Worm (Caenorhabditis elegans) whole organism, early embryonic: ENCODE data around the gene lon-2.

Experiments used
- B0310.2 ChIP-seq: sonication (generic microtip); optimal IDR thresholded peaks from 2 replicates; lab custom pipeline; 2016; ENCODE audit warnings: mild to moderate bottlenecking, missing genetic modification characterization, missing compliant biosample characterization
- F13C5.2 ChIP-seq: sonication (generic microtip); optimal IDR thresholded peaks from 2 replicates; lab custom pipeline; 2017; ENCODE audit warnings: mild to moderate bottlenecking, missing genetic modification characterization, inconsistent platforms, missing compliant biosample characterization
- aly-1 ChIP-seq: sonication (generic microtip); optimal IDR thresholded peaks from 2 replicates; lab custom pipeline; 2016; ENCODE audit warnings: missing genetic modification characterization, missing compliant biosample characterization
- ama-1 ChIP-seq: fragments of 150-350 bp; optimal IDR thresholded peaks from 2 replicates; lab custom pipeline; 2014
- ceh-13 ChIP-seq: fragments of 200-800 bp; sonication (Bioruptor generic); optimal IDR thresholded peaks from 2 replicates; lab custom pipeline; 2018; ENCODE audit warnings: mild to moderate bottlenecking, missing genetic modification characterization, missing compliant biosample characterization
- ceh-36 ChIP-seq: sonication (generic microtip); optimal IDR thresholded peaks from 2 replicates; lab custom pipeline; 2016; ENCODE audit warnings: missing genetic modification characterization, inconsistent platforms, missing compliant biosample characterization
- ets-7 ChIP-seq: sonication (generic microtip); optimal IDR thresholded peaks from 2 replicates; lab custom pipeline; 2016; ENCODE audit warnings: missing genotype, missing genetic modification characterization, missing compliant biosample characterization
- flt-1 ChIP-seq: fragments of 200-800 bp; sonication (Bioruptor generic); IDR thresholded peaks from 2 replicates; pipeline ENCODE4 v1.3.6; 2022; ENCODE audit warnings: missing genetic modification characterization, missing compliant biosample characterization
- hmbx-1 ChIP-seq: sonication (generic microtip); optimal IDR thresholded peaks from 2 replicates; lab custom pipeline; 2016; ENCODE audit warnings: mild to moderate bottlenecking, missing genetic modification characterization, missing compliant biosample characterization
- hmg-4 ChIP-seq: fragments of 200-800 bp; sonication (Bioruptor generic); optimal IDR thresholded peaks from 2 replicates; lab custom pipeline; 2018; ENCODE audit warnings: mild to moderate bottlenecking, missing genetic modification characterization, missing compliant biosample characterization
- hnd-1 ChIP-seq: sonication (generic microtip); optimal IDR thresholded peaks from 2 replicates; lab custom pipeline; 2016; ENCODE audit warnings: missing genetic modification characterization, missing compliant biosample characterization
- pes-1 ChIP-seq: fragments of 200-800 bp; sonication (Bioruptor generic); IDR thresholded peaks from 2 replicates; pipeline ENCODE4 v1.3.6; 2022; ENCODE audit warnings: missing genetic modification reagents, missing genetic modification characterization, missing compliant biosample characterization
- scrt-1 ChIP-seq: fragments of 200-800 bp; sonication (Bioruptor generic); IDR thresholded peaks from 2 replicates; pipeline ENCODE4 v1.3.6; 2022; ENCODE audit warnings: missing genetic modification characterization, missing compliant biosample characterization
- sea-1 ChIP-seq: fragments of 200-800 bp; sonication (Bioruptor generic); conservative IDR thresholded peaks from 2 replicates; pipeline ENCODE4 v1.3.6; 2022; ENCODE audit warnings: missing genetic modification characterization, missing compliant biosample characterization
- tbx-11 ChIP-seq: fragments of 200-800 bp; sonication (Bioruptor generic); IDR thresholded peaks from 2 replicates; pipeline ENCODE4 v1.3.6; 2022; ENCODE audit warnings: missing genetic modification characterization, missing compliant biosample characterization
- tbx-37 ChIP-seq: fragments of 200-800 bp; sonication (Bioruptor generic); conservative IDR thresholded peaks from 2 replicates; pipeline ENCODE4 v1.3.6; 2022; ENCODE audit warnings: missing genetic modification reagents, missing genetic modification characterization, missing compliant biosample characterization
- tra-4 ChIP-seq: sonication (generic microtip); optimal IDR thresholded peaks from 2 replicates; lab custom pipeline; 2017; ENCODE audit warnings: missing genetic modification characterization, missing compliant biosample characterization

The lon-2 gene

DNA sequence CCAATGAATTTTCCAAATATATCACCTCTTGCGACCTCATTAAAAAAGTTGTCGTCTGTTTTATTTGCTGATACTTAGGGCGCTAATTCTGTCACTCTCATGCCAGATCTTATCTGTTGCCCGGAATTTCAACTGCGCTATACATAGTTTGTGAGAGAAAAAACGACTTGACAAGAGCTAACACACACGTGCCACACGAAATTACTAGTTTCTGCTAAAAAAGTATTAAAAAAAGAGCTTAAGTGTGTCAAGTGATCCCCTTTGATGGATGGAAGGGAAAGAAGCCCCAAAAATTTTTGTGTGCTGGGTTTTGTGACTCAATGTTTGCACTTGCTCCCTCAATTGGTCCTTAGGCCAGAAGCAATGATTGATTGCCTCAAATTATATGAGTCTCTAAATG, 8.3 kb downstream of the lon-2 start:
- TF ChIP-seq hmg-4 (GFP tag; lab: Kevin White, UChicago) = no peak
- no peak for TF ChIP-seq ama-1 (lab: Kevin White, UChicago)
- no peak for TF ChIP-seq F13C5.2 (tag; lab: Kevin White, UChicago)
- TF ChIP-seq hnd-1 (tag; lab: Kevin White, UChicago) = no peak
- TF ChIP-seq sea-1 (GFP tag; lab: Robert Waterston, UW) = no peak
- no peak for TF ChIP-seq pes-1 (GFP tag; lab: Robert Waterston, UW)
- TF ChIP-seq scrt-1 (GFP tag; lab: Robert Waterston, UW) = no peak
- TF ChIP-seq ets-7 (tag; lab: Kevin White, UChicago) = no peak
- no peak for TF ChIP-seq ceh-13 (GFP tag; lab: Kevin White, UChicago)
- TF ChIP-seq ceh-36 = no peak
- no peak for TF ChIP-seq tbx-11 (GFP tag; lab: Robert Waterston, UW)
- no peak for TF ChIP-seq flt-1 (GFP tag; lab: Robert Waterston, UW)

DNA sequence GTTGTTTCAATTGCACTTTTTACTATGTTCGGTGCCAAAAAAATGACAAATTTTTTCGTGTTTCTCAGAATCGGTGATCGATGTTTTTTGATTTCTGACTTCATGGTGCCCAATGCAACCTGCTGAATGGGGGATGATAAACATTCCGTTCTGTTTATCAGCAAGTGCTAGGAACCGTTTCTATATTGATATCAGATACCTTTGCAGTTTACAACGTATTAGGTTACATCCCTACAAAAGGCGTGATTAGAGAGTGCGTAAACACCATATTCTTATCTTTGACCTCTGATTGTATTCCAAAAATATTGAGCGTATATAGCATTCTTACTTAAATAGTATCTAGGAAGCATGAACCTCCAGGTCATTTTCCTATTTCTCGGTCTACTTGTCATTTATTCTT, 16.1 kb downstream of the lon-2 start, which contains the start of gene aman-1:
Gene aman-1 (plus strand): TSS at position 344 of the 400 bp plus-strand sequence.
- TF ChIP-seq scrt-1 (GFP tag; lab: Robert Waterston, UW) (no peak), hmbx-1 (tag; lab: Kevin White, UChicago) (no peak)

DNA sequence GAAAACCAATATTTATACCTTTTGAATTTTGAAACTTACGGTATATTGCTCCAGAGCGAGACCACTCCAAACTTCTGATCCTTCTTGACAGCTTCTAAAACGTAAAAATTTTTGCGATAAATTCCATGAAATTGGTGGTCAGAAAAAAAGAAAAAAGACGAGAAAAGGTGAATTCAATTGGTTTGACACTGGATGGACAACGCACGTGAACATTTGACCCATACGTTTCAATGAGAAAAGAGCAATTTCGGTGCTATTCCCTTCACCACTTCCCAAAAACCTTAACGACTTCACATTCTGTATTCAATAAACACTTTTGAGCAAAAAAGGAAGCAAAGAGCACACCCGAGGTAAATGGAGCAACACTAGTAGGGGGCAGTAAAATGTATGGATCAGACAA, 21.5 kb downstream of the lon-2 start, which contains the start of gene acc-3:
Gene acc-3 (minus strand): TSS at position 101 of the 400 bp plus-strand sequence.
- TF ChIP-seq tra-4 (tag; lab: Kevin White, UChicago) (no peak), hnd-1 (tag; lab: Kevin White, UChicago) (no peak), aly-1 (no peak), B0310.2 (no peak), sea-1 (GFP tag; lab: Robert Waterston, UW) (no peak), ets-7 (tag; lab: Kevin White, UChicago) (no peak), hmbx-1 (tag; lab: Kevin White, UChicago) (no peak), pes-1 (GFP tag; lab: Robert Waterston, UW) (no peak), tbx-37 (GFP tag; lab: Robert Waterston, UW) (no peak), ceh-13 (GFP tag; lab: Kevin White, UChicago) (no peak), ama-1 (lab: Kevin White, UChicago) (no peak), F13C5.2 (tag; lab: Kevin White, UChicago) (no peak), ceh-36 (no peak), hmg-4 (GFP tag; lab: Kevin White, UChicago) (no peak), tbx-11 (GFP tag; lab: Robert Waterston, UW) (no peak), flt-1 (GFP tag; lab: Robert Waterston, UW) (no peak), scrt-1 (GFP tag; lab: Robert Waterston, UW) (no peak)

DNA sequence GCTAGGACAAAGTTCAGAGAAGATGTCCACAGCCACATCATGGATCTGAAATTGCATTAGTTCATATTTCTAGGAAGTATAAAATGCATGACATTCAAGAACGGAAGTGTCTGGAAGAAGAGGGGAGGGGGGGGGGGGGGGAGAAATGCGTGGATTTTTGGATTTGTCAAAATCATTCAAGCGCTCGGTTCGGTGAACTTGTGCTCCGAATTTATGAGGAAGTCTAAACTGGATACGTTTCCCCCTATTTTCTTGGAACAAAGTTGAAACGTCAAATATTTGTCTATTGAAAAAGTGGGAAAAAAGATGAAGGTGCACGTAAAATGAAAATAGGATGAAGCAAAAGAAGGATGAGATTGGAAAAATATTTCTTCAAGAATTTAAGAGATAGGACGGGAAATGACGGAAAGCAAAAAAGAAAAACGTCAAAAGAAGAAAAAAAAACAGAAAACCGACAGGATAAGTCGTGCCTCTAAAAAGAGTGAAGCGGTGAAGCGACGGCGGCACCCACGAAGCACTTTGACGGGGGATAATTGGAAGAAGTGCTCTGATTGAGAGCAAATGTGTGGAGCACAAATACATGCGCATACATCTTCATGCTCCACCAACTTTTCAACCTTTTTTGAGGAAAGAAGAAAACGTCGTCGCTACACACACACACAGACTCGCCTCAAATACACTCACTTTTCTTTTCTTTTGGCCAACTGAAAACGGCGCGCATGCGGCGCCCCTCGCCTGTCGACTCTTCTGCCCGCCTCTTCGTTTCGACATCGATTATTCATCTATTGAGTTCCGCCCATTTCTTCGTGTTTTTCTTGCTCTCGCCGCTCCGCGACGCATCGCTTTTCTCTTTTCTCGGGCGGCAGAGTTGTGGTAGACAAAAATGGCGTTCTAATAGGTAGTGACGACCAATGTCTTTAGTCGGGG, 28.0 kb downstream of the lon-2 start, which contains the start of gene F55D10.4:
Gene F55D10.4 (minus strand): TSS at position 51 of the 927 bp plus-strand sequence.
- no peak for TF ChIP-seq hmbx-1 (tag; lab: Kevin White, UChicago)
- no peak for TF ChIP-seq tbx-11 (GFP tag; lab: Robert Waterston, UW)
- TF ChIP-seq aly-1 = no peak
- no peak for TF ChIP-seq hnd-1 (tag; lab: Kevin White, UChicago)
- no peak for TF ChIP-seq hmg-4 (GFP tag; lab: Kevin White, UChicago)
- TF ChIP-seq ceh-36 = no peak
- TF ChIP-seq ets-7 (tag; lab: Kevin White, UChicago) = no peak
- TF ChIP-seq tra-4 (tag; lab: Kevin White, UChicago) = no peak
- no peak for TF ChIP-seq ama-1 (lab: Kevin White, UChicago)
- no peak for TF ChIP-seq B0310.2
- TF ChIP-seq ceh-13 (GFP tag; lab: Kevin White, UChicago) = no peak
- no peak for TF ChIP-seq pes-1 (GFP tag; lab: Robert Waterston, UW)
- TF ChIP-seq flt-1 (GFP tag; lab: Robert Waterston, UW) = no peak
- TF ChIP-seq tbx-37 (GFP tag; lab: Robert Waterston, UW) = no peak

DNA sequence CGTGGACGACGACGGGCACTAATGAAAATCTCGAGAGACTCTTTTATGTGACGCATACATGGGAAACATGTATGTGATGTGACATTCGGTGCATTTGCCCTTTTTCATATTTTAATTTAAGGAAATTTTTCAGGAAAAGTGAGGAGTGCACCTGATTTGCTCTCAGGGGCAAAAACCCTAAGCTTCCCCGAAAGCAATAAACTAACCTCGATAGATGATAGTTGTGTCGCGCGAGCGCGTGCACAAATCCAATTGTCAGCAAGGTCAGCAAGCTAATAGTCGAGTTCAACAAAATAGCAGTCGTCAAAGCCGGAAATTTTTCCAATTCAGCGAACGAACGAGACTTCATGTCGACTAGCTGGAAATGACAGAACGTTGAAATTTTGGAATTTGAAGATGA, 30.8 kb downstream of the lon-2 start:
- TF ChIP-seq hmbx-1 (tag; lab: Kevin White, UChicago) = no peak
- TF ChIP-seq aly-1 = no peak
- TF ChIP-seq sea-1 (GFP tag; lab: Robert Waterston, UW) = no peak
- TF ChIP-seq B0310.2 = no peak
- TF ChIP-seq ets-7 (tag; lab: Kevin White, UChicago) = no peak
- TF ChIP-seq scrt-1 (GFP tag; lab: Robert Waterston, UW) = no peak
- TF ChIP-seq hnd-1 (tag; lab: Kevin White, UChicago) = no peak
- TF ChIP-seq pes-1 (GFP tag; lab: Robert Waterston, UW) = no peak
- no peak for TF ChIP-seq ceh-36
- TF ChIP-seq ama-1 (lab: Kevin White, UChicago) = no peak
- no peak for TF ChIP-seq flt-1 (GFP tag; lab: Robert Waterston, UW)
- TF ChIP-seq hmg-4 (GFP tag; lab: Kevin White, UChicago) = no peak
- TF ChIP-seq ceh-13 (GFP tag; lab: Kevin White, UChicago) = no peak

DNA sequence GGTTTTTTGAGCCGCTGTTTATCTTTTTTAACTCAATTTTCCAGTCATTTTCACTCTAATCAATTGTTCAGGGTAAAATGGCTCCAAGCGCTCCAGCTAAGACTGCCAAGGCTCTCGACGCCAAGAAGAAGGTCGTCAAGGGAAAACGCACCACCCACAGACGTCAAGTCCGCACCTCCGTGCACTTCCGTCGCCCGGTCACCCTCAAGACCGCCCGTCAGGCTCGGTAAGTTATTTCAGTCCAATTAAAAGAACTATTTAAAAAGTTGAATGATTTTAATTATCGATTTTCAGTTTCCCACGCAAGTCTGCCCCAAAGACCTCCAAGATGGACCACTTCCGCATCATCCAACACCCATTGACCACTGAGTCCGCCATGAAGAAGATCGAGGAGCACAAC, 33.8 kb downstream of the lon-2 start, which contains the start of gene rpl-25.1:
Gene rpl-25.1 (plus strand): TSS at position 72 of the 400 bp plus-strand sequence.
- TF ChIP-seq F13C5.2 (tag; lab: Kevin White, UChicago) (no peak), aly-1 (no peak), hmbx-1 (tag; lab: Kevin White, UChicago) (no peak), sea-1 (GFP tag; lab: Robert Waterston, UW) (no peak), pes-1 (GFP tag; lab: Robert Waterston, UW) (no peak), hmg-4 (GFP tag; lab: Kevin White, UChicago) (no peak), flt-1 (GFP tag; lab: Robert Waterston, UW) (no peak), ama-1 (lab: Kevin White, UChicago) (no peak), hnd-1 (tag; lab: Kevin White, UChicago) (no peak), tbx-37 (GFP tag; lab: Robert Waterston, UW) (no peak; the same call in 1 of the 2 replicates), B0310.2 (no peak), ets-7 (tag; lab: Kevin White, UChicago) (no peak), scrt-1 (GFP tag; lab: Robert Waterston, UW) (no peak)
